Worm (Caenorhabditis elegans) whole organism, young adult: ENCODE measurements around the gene R10E9.4.

Source experiments
- F33H1.4 ChIP-seq: fragments of 200-800 bp; sonication (Bioruptor generic); IDR thresholded peaks from 2 replicates; pipeline ENCODE4 v1.3.6; 2022; ENCODE audit warnings: missing genetic modification reagents, missing genetic modification characterization, missing compliant biosample characterization
- F52B5.7 ChIP-seq: sonication (generic microtip); optimal IDR thresholded peaks from 2 replicates; lab custom pipeline; 2016; ENCODE audit warnings: mild to moderate bottlenecking, missing genetic modification characterization, missing compliant biosample characterization
- attf-6 ChIP-seq: fragments of 200-800 bp; sonication (Bioruptor generic); IDR thresholded peaks from 2 replicates; pipeline ENCODE4 v1.3.6; 2022; ENCODE audit warnings: missing genetic modification reagents, missing genetic modification characterization, missing compliant biosample characterization
- chd-7 ChIP-seq: sonication (generic microtip); optimal IDR thresholded peaks from 2 replicates; lab custom pipeline; 2016; ENCODE audit warnings: mild to moderate bottlenecking, missing genetic modification characterization, moderate library complexity, missing compliant biosample characterization
- ztf-6 ChIP-seq: fragments of 200-800 bp; sonication (Bioruptor generic); IDR thresholded peaks from 2 replicates; pipeline ENCODE4 v1.3.6; 2022; ENCODE audit warnings: missing genetic modification reagents, missing genetic modification characterization, missing compliant biosample characterization

- TF ChIP-seq F52B5.7 (tag; lab: Kevin White, UChicago) (no peak), chd-7 (tag; lab: Kevin White, UChicago) (no peak), attf-6 (GFP tag; lab: Robert Waterston, UW) (no peak), ztf-6 (GFP tag; lab: Robert Waterston, UW) (no peak), F33H1.4 (GFP tag; lab: Robert Waterston, UW) (no peak)
Observed at ce11 chrIII:4013061-4013460, 40.5 kb upstream of the R10E9.4 start.
